Fruit fly (Drosophila melanogaster): ENCODE results near the gene PolZ2.

dm6 chr3R:5606477-5606876 lies 17.8 kb downstream of the PolZ2 start, which contains the start of gene asl:
- TF ChIP-seq Snoo (tag; optimal IDR thresholded peaks at IDR 0.05) (peak; percentile 40), CG8301 (tag; optimal IDR thresholded peaks at IDR 0.05) (no peak), CG8159 (tag; optimal IDR thresholded peaks at IDR 0.05) (peak; percentile 66), CG9948 (tag; optimal IDR thresholded peaks at IDR 0.05) (peak; percentile 39), rn (GFP tag; IDR thresholded peaks at IDR 0.05) (no peak), fd96Ca (GFP tag; IDR thresholded peaks at IDR 0.05) (peak; percentile 73), CG34367 (tag; optimal IDR thresholded peaks at IDR 0.05) (no peak), CG12605 (GFP tag; IDR thresholded peaks at IDR 0.05) (no peak), Pif1B (GFP tag; optimal IDR thresholded peaks at IDR 0.05) (no peak), Ets98B (GFP tag; IDR thresholded peaks at IDR 0.05) (peak; percentile 69), CG17806 (tag; optimal IDR thresholded peaks at IDR 0.05) (peak; percentile 55), CG13204 (GFP tag; optimal IDR thresholded peaks at IDR 0.05) (no peak), EcR (GFP tag; optimal IDR thresholded peaks at IDR 0.05) (no peak), CG14655 (GFP tag; optimal IDR thresholded peaks at IDR 0.05) (no peak)
